Fruit fly (Drosophila melanogaster) whole organism, embryonic: Measurements from ENCODE around the gene CG15740.

ENCODE experiments used
- Antp ChIP-seq: fragments of 200-800 bp; sonication (Bioruptor generic); optimal IDR thresholded peaks from 3 replicates; lab custom pipeline; 2016; ENCODE audit warnings: missing biosample characterization, missing genetic modification characterization
- Awh ChIP-seq: fragments of 200-800 bp; sonication (Bioruptor generic); IDR thresholded peaks from 2 replicates; pipeline ENCODE4, ENCODE4 v1.3.6; 2022; ENCODE audit warnings: missing biosample characterization, missing genetic modification characterization
- CG10654 ChIP-seq: fragments of 200-800 bp; sonication (Bioruptor generic); optimal IDR thresholded peaks from 2 replicates; lab custom pipeline; 2016; ENCODE audit warnings: missing biosample characterization, missing genetic modification characterization
- CG13123 ChIP-seq: fragments of 200-800 bp; sonication (Bioruptor generic); optimal IDR thresholded peaks from 2 replicates; lab custom pipeline; 2016; ENCODE audit warnings: missing biosample characterization, missing genetic modification characterization
- CG13287 ChIP-seq: fragments of 200-800 bp; sonication (Bioruptor generic); IDR thresholded peaks from 2 replicates; pipeline ENCODE4 v1.3.6; 2022; ENCODE audit warnings: missing biosample characterization, missing genetic modification characterization; ENCODE audit not compliant: partially characterized antibody
- CG13775 ChIP-seq: fragments of 200-800 bp; sonication (Bioruptor generic); optimal IDR thresholded peaks from 3 replicates; lab custom pipeline; 2017; ENCODE audit warnings: missing biosample characterization, mild to moderate bottlenecking, missing genetic modification characterization
- CG1529 ChIP-seq: fragments of 200-800 bp; sonication (Bioruptor generic); optimal IDR thresholded peaks from 3 replicates; lab custom pipeline; 2018; ENCODE audit warnings: missing biosample characterization, missing genetic modification characterization
- CG17361 ChIP-seq: fragments of 200-800 bp; sonication (Bioruptor generic); IDR thresholded peaks from 3 replicates; pipeline ENCODE4 v1.3.6; 2022; ENCODE audit warnings: missing biosample characterization, missing genetic modification characterization
- CG1832 ChIP-seq: fragments of 200-800 bp; sonication (Bioruptor generic); optimal IDR thresholded peaks from 2 replicates; lab custom pipeline; 2017; ENCODE audit warnings: missing biosample characterization, mild to moderate bottlenecking, missing genetic modification characterization, inconsistent platforms
- CG3726 ChIP-seq: fragments of 200-800 bp; sonication (Bioruptor generic); IDR thresholded peaks from 3 replicates; pipeline ENCODE4, ENCODE4 v1.3.6; 2022; ENCODE audit warnings: missing biosample characterization, missing genetic modification characterization
- CG3838 ChIP-seq: fragments of 200-800 bp; sonication (Bioruptor generic); optimal IDR thresholded peaks from 3 replicates; lab custom pipeline; 2016; ENCODE audit warnings: missing biosample characterization, missing genetic modification characterization
- CG4360 ChIP-seq: fragments of 200-800 bp; sonication (Bioruptor generic); IDR thresholded peaks from 2 replicates; pipeline ENCODE4 v1.3.6; 2022; ENCODE audit warnings: missing biosample characterization, missing genetic modification characterization
- CG7357 ChIP-seq: fragments of 200-800 bp; sonication (Bioruptor generic); IDR thresholded peaks from 3 replicates; pipeline ENCODE4 v1.3.6; 2022; ENCODE audit warnings: missing biosample characterization, missing genetic modification characterization
- CG7963 ChIP-seq: fragments of 200-800 bp; sonication (Bioruptor generic); IDR thresholded peaks from 3 replicates; pipeline ENCODE4 v1.3.6; 2022; ENCODE audit warnings: missing biosample characterization, missing genetic modification characterization; ENCODE audit not compliant: partially characterized antibody
- CG8359 ChIP-seq: fragments of 200-800 bp; sonication (Bioruptor generic); optimal IDR thresholded peaks from 2 replicates; lab custom pipeline; 2017; ENCODE audit warnings: missing biosample characterization, mild to moderate bottlenecking, missing genetic modification characterization, borderline replicate concordance
- CG8388 ChIP-seq: fragments of 200-800 bp; sonication (Bioruptor generic); optimal IDR thresholded peaks from 2 replicates; lab custom pipeline; 2019; ENCODE audit warnings: missing biosample characterization, mild to moderate bottlenecking, missing genetic modification characterization, moderate library complexity
- CG9797 ChIP-seq: fragments of 200-800 bp; sonication (Bioruptor generic); optimal IDR thresholded peaks from 3 replicates; lab custom pipeline; 2018; ENCODE audit warnings: missing biosample characterization, mild to moderate bottlenecking, missing genetic modification characterization
- CG9817 ChIP-seq: fragments of 200-800 bp; sonication (Bioruptor generic); optimal IDR thresholded peaks from 2 replicates; lab custom pipeline; 2018; ENCODE audit warnings: missing biosample characterization, mild to moderate bottlenecking, missing genetic modification characterization, moderate library complexity
- CG9876 ChIP-seq: fragments of 200-800 bp; sonication (Bioruptor generic); optimal IDR thresholded peaks from 2 replicates; lab custom pipeline; 2016; ENCODE audit warnings: missing biosample characterization, missing genetic modification characterization
- Dad ChIP-seq: fragments of 200-800 bp; sonication (Bioruptor generic); optimal IDR thresholded peaks from 3 replicates; lab custom pipeline; 2016; ENCODE audit warnings: missing biosample characterization, missing genetic modification characterization
- Deaf1 ChIP-seq: fragments of 200-800 bp; optimal IDR thresholded peaks from 3 replicates; lab custom pipeline; 2019; ENCODE audit warnings: missing biosample characterization, mild to moderate bottlenecking, missing genetic modification characterization, moderate library complexity
- Doc3 ChIP-seq: fragments of 200-800 bp; sonication (Bioruptor generic); IDR thresholded peaks from 3 replicates; pipeline ENCODE4 v1.3.6; 2022; ENCODE audit warnings: missing biosample characterization, missing genetic modification characterization; ENCODE audit not compliant: partially characterized antibody
- Drgx ChIP-seq: fragments of 200-800 bp; sonication (Bioruptor generic); IDR thresholded peaks from 2 replicates; pipeline ENCODE4 v1.3.6; 2022; ENCODE audit warnings: missing biosample characterization, missing genetic modification characterization
- E2f1 ChIP-seq: fragments of 200-800 bp; sonication (Bioruptor generic); IDR thresholded peaks from 2 replicates; pipeline ENCODE4 v1.3.6; 2022; ENCODE audit warnings: missing biosample characterization, missing genetic modification characterization
- Ets97D ChIP-seq: fragments of 200-800 bp; sonication (Bioruptor generic); optimal IDR thresholded peaks from 3 replicates; lab custom pipeline; 2016; ENCODE audit warnings: missing biosample characterization, missing genetic modification characterization
- Gug ChIP-seq: fragments of 200-800 bp; sonication (Bioruptor generic); IDR thresholded peaks from 4 replicates; pipeline ENCODE4 v1.3.6; 2022; ENCODE audit warnings: missing biosample characterization, missing genetic modification characterization
- H15 ChIP-seq: fragments of 200-800 bp; sonication (Bioruptor generic); IDR thresholded peaks from 3 replicates; pipeline ENCODE4 v1.3.6; 2022; ENCODE audit warnings: missing biosample characterization, missing genetic modification characterization
- Hr39 ChIP-seq: fragments of >200 bp; optimal IDR thresholded peaks from 2 replicates; lab custom pipeline; 2017
- Lim3 ChIP-seq: fragments of 200-800 bp; sonication (Bioruptor generic); IDR thresholded peaks from 2 replicates; pipeline ENCODE4 v1.3.6; 2022; ENCODE audit warnings: missing biosample characterization, missing genetic modification characterization
- Mad ChIP-seq: fragments of 200-800 bp; sonication (Bioruptor generic); optimal IDR thresholded peaks from 2 replicates; lab custom pipeline; 2016; ENCODE audit warnings: missing biosample characterization, missing genetic modification characterization
- aop ChIP-seq: fragments of 200-800 bp; sonication (Bioruptor generic); IDR thresholded peaks from 2 replicates; pipeline ENCODE4 v1.3.6; 2022; ENCODE audit warnings: missing biosample characterization, missing genetic modification characterization
- bbx ChIP-seq: fragments of 200-800 bp; sonication (Bioruptor generic); IDR thresholded peaks from 2 replicates; pipeline ENCODE4 v1.3.6; 2022; ENCODE audit warnings: missing biosample characterization, missing genetic modification characterization; ENCODE audit not compliant: partially characterized antibody
- caup ChIP-seq: fragments of 200-800 bp; sonication (Bioruptor generic); optimal IDR thresholded peaks from 3 replicates; lab custom pipeline; 2017; ENCODE audit warnings: missing biosample characterization, mild to moderate bottlenecking, missing genetic modification characterization, moderate library complexity; ENCODE audit not compliant: severe bottlenecking
- chif ChIP-seq, 2 experiments: fragments of 200-800 bp; sonication (Bioruptor generic); optimal IDR thresholded peaks; 3 replicates each; lab custom pipeline; 2016; ENCODE audit warnings: missing biosample characterization in 2 of 2, missing genetic modification characterization in 2 of 2
- dpn ChIP-seq, 2 experiments: fragments of 200-800 bp; sonication (Bioruptor generic); optimal IDR thresholded peaks; 3 replicates each; lab custom pipeline; 2016; ENCODE audit warnings: missing biosample characterization in 2 of 2, missing genetic modification characterization in 2 of 2
- eve ChIP-seq, 2 experiments: fragments of >200 bp; optimal IDR thresholded peaks; 2 replicates each; lab custom pipeline; 2017; ENCODE audit warnings: missing biosample characterization in 2 of 2, missing genetic modification characterization in 2 of 2
- gce ChIP-seq: fragments of 200-800 bp; sonication (Bioruptor generic); IDR thresholded peaks from 3 replicates; pipeline ENCODE4 v1.3.6; 2022; ENCODE audit warnings: missing biosample characterization, missing genetic modification characterization
- gcm2 ChIP-seq: fragments of 200-800 bp; sonication (Bioruptor generic); optimal IDR thresholded peaks from 2 replicates; lab custom pipeline; 2016; ENCODE audit warnings: missing biosample characterization, missing genetic modification characterization
- hbn ChIP-seq: fragments of 200-800 bp; sonication (Bioruptor generic); IDR thresholded peaks from 2 replicates; pipeline ENCODE4 v1.3.6; 2022; ENCODE audit warnings: missing biosample characterization, missing genetic modification characterization; ENCODE audit not compliant: partially characterized antibody
- lilli ChIP-seq: fragments of 200-800 bp; sonication (Bioruptor generic); optimal IDR thresholded peaks from 3 replicates; lab custom pipeline; 2016; ENCODE audit warnings: missing biosample characterization, missing genetic modification characterization
- nerfin-2 ChIP-seq: fragments of 200-800 bp; sonication (Bioruptor generic); IDR thresholded peaks from 2 replicates; pipeline ENCODE4 v1.3.6; 2022; ENCODE audit warnings: missing biosample characterization, missing genetic modification characterization; ENCODE audit not compliant: partially characterized antibody
- pan ChIP-seq, 4 experiments: fragments of >200 bp in 3 of 4; fragments of 200-800 bp in 1 of 4; sonication (Bioruptor generic) in 1 of 4; optimal IDR thresholded peaks in 3 of 4; IDR thresholded peaks in 1 of 4; 2 replicates each; pipeline versions ENCODE4 v1.3.6 to Lab custom; 2017 to 2022; ENCODE audit warnings: missing biosample characterization in 2 of 4, missing genetic modification characterization in 2 of 4, mixed read lengths in 1 of 4
- pb ChIP-seq: fragments of 200-800 bp; sonication (Bioruptor generic); optimal IDR thresholded peaks from 3 replicates; lab custom pipeline; 2016; ENCODE audit warnings: missing biosample characterization, missing genetic modification characterization
- pho ChIP-seq: fragments of 200-800 bp; sonication (Bioruptor generic); optimal IDR thresholded peaks from 2 replicates; lab custom pipeline; 2016; ENCODE audit warnings: missing biosample characterization, missing genetic modification characterization
- run ChIP-seq: fragments of 200-800 bp; sonication (Bioruptor generic); optimal IDR thresholded peaks from 3 replicates; lab custom pipeline; 2018; ENCODE audit warnings: missing biosample characterization, mild to moderate bottlenecking, missing genetic modification characterization
- sisA ChIP-seq: fragments of 200-800 bp; sonication (Bioruptor generic); IDR thresholded peaks from 2 replicates; pipeline ENCODE4 v1.3.6; 2022; ENCODE audit warnings: missing biosample characterization, missing genetic modification characterization
- so ChIP-seq: fragments of 200-800 bp; sonication (Bioruptor generic); IDR thresholded peaks from 3 replicates; pipeline ENCODE4 v1.3.6; 2022; ENCODE audit warnings: missing biosample characterization, missing genetic modification characterization
- sr ChIP-seq: fragments of 200-800 bp; sonication (Bioruptor generic); IDR thresholded peaks from 3 replicates; pipeline ENCODE4 v1.3.6; 2022; ENCODE audit warnings: missing biosample characterization, missing genetic modification characterization
- stwl ChIP-seq: fragments of 200-800 bp; sonication (Bioruptor generic); optimal IDR thresholded peaks from 3 replicates; lab custom pipeline; 2018; ENCODE audit warnings: missing biosample characterization, mild to moderate bottlenecking, missing genetic modification characterization, moderate library complexity
- tap ChIP-seq: fragments of 200-800 bp; optimal IDR thresholded peaks from 3 replicates; lab custom pipeline; 2019; ENCODE audit warnings: missing biosample characterization, mild to moderate bottlenecking, missing genetic modification characterization, moderate library complexity

The CG15740 gene

DNA sequence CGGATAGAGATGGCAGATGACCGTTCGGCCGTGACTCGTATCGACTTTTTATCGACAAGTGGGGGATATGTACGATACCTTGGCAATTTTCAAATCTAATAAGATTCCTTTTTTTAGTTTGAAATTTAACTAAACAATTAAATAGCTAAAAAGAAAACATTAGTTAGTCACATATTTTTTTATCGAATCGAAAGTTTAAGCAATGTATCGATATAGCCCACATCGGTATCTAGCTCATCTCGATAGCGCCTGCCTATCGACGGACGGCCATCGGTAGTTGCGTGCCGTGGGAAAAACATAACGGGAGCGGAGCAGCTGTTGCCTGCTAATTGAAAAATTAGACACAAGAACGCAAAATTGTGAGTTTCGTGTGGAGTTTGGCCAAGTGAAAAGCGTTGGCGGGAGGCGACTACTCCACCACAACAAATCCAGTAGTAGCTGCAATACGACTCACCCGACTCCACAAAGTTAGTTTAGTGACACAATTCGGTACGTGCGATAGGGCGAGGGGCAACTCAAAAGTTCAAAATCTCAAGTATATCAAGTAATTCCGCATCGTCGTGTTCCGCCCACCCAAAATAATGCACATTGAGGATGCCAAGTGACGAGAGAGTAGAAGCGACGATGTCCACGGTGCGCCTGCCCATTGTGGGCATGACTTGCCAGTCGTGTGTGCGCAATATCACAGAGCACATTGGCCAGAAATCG, 9.0 kb upstream of the CG15740 start, which contains the start of the genes CG10347 and ATP7 (continued):
- TF ChIP-seq gcm2 (no peak), CG7357 (GFP tag; lab: Robert Waterston, UW) (no peak), run (tag; lab: Kevin White, UChicago) (no peak), Mad (GFP tag; lab: Kevin White, UChicago) (peak; percentile 10), dpn (GFP tag; optimal IDR thresholded peaks at IDR 0.05; lab: Kevin White, UChicago) (peak in 1 of 2 experiments; percentile 36), CG3838 (no peak), pan (optimal IDR thresholded peaks at IDR 0.05; lab: Kevin White, UChicago) (no peak), pan (GFP tag; optimal IDR thresholded peaks at IDR 0.05 in 1 of 2, IDR thresholded peaks at IDR 0.05 in 1 of 2) (no peak), eve (GFP tag; optimal IDR thresholded peaks at IDR 0.05; lab: Kevin White, UChicago) (no peak), CG9817 (tag; lab: Kevin White, UChicago) (no peak), aop (GFP tag; lab: Robert Waterston, UW) (no peak), CG8359 (GFP tag; lab: Kevin White, UChicago) (no peak), Ets97D (GFP tag; lab: Kevin White, UChicago) (peak; percentile 53), CG1529 (GFP tag; lab: Kevin White, UChicago) (no peak), Deaf1 (tag; lab: Kevin White, UChicago) (peak; percentile 7), hbn (GFP tag; lab: Robert Waterston, UW) (peak; percentile 84), CG17361 (GFP tag; lab: Robert Waterston, UW) (0 out of 3 replicates have a peak, but pooled peaks have one; percentile 11), CG10654 (GFP tag; lab: Kevin White, UChicago) (no peak), Antp (GFP tag; lab: Kevin White, UChicago) (no peak), Gug (GFP tag; lab: Robert Waterston, UW) (peak; percentile 20; the same call in 1 of the 4 replicates), chif (GFP tag; optimal IDR thresholded peaks at IDR 0.05; lab: Kevin White, UChicago) (no peak), tap (no peak), CG13775 (GFP tag; lab: Kevin White, UChicago) (peak; percentile 26), Dad (GFP tag; lab: Kevin White, UChicago) (no peak), CG9797 (peak; percentile 23), gce (no peak), CG8388 (no peak), sisA (GFP tag; lab: Robert Waterston, UW) (no peak), Doc3 (GFP tag; lab: Robert Waterston, UW) (peak; percentile 91), nerfin-2 (peak; percentile 87), pho (no peak), sr (GFP tag; lab: Robert Waterston, UW) (no peak), caup (GFP tag; lab: Kevin White, UChicago) (no peak), CG9876 (GFP tag; lab: Kevin White, UChicago) (no peak), CG7963 (GFP tag; lab: Robert Waterston, UW) (peak; percentile 75), so (GFP tag; lab: Robert Waterston, UW) (no peak), CG4360 (GFP tag; lab: Robert Waterston, UW) (no peak), stwl (tag; lab: Kevin White, UChicago) (peak; percentile 57), H15 (GFP tag; lab: Robert Waterston, UW) (0 out of 3 replicates have a peak, but pooled peaks have one; percentile 23), bbx (GFP tag; lab: Robert Waterston, UW) (peak; percentile 84), E2f1 (no peak), pb (GFP tag; lab: Kevin White, UChicago) (no peak), Awh (GFP tag; lab: Robert Waterston, UW) (no peak), Drgx (GFP tag; lab: Robert Waterston, UW) (no peak), CG1832 (no peak), Hr39 (lab: Kevin White, UChicago) (no peak), Lim3 (no peak), CG3726 (GFP tag; lab: Robert Waterston, UW) (no peak), CG13123 (GFP tag; lab: Kevin White, UChicago) (no peak), lilli (peak; percentile 55), CG13287 (GFP tag; lab: Robert Waterston, UW) (peak; percentile 96)
